Fruit fly (Drosophila melanogaster): ENCODE measurements around the gene sif.
A peak's percentile ranks its signal among the peaks of the same experiment; 100 is the strongest.

Gene sif

dm6 chr3L:5751417-5751739 is 93.7 kb downstream of the sif start:
- TF ChIP-seq CG17801 (GFP tag; optimal IDR thresholded peaks at IDR 0.05; ENCODE audit: partially characterized antibody), result no peak

- peak; percentile 77 for TF ChIP-seq CG17801 (GFP tag; optimal IDR thresholded peaks at IDR 0.05; ENCODE audit: partially characterized antibody)
Observed at dm6 chr3L:5751740-5752579, 94.2 kb downstream of the sif start, which contains the start of gene DnaJ-1. Gene DnaJ-1, minus strand, starts transcription at chr3L:5752189.

dm6 chr3L:5752903-5753604 is 95.3 kb downstream of the sif start, which contains the start of gene Usp47:
Gene Usp47, plus strand, starts transcription at chr3L:5752973.
- TF ChIP-seq CG17801 (GFP tag; optimal IDR thresholded peaks at IDR 0.05; ENCODE audit: partially characterized antibody), result peak; percentile 51

dm6 chr3L:5753605-5754365 is 96.1 kb downstream of the sif start:
- TF ChIP-seq CG17801 (GFP tag; optimal IDR thresholded peaks at IDR 0.05; ENCODE audit: partially characterized antibody), result no peak

dm6 chr3L:5764922-5765843 is 107.5 kb downstream of the sif start, which contains the start of gene CG10576:
Gene CG10576, minus strand, starts transcription at chr3L:5765702.
- TF ChIP-seq CG17801 (GFP tag; optimal IDR thresholded peaks at IDR 0.05; ENCODE audit: partially characterized antibody), result no peak

dm6 chr3L:5765844-5766200 is 108.1 kb downstream of the sif start, which contains the start of gene Txl:
Gene Txl, plus strand, starts transcription at chr3L:5765846.
- no peak for TF ChIP-seq CG17801 (GFP tag; optimal IDR thresholded peaks at IDR 0.05; ENCODE audit: partially characterized antibody)

dm6 chr3L:5768532-5769497 is 111.1 kb downstream of the sif start, which contains the start of the genes Ppat-Dpck and scny:
Gene Ppat-Dpck, minus strand, starts transcription at chr3L:5768794.
Gene scny, plus strand, starts transcription at chr3L:5769002.
- peak; percentile 35 for TF ChIP-seq CG17801 (GFP tag; optimal IDR thresholded peaks at IDR 0.05; ENCODE audit: partially characterized antibody)

dm6 chr3L:5770113-5770798 is 112.5 kb downstream of the sif start:
- peak; percentile 58 for TF ChIP-seq CG17801 (GFP tag; optimal IDR thresholded peaks at IDR 0.05; ENCODE audit: partially characterized antibody)

dm6 chr3L:5770817-5771425 is 113.2 kb downstream of the sif start:
- TF ChIP-seq CG17801 (GFP tag; optimal IDR thresholded peaks at IDR 0.05; ENCODE audit: partially characterized antibody), result peak; percentile 90

dm6 chr3L:5774782-5775181 is 117.1 kb downstream of the sif start:
- TF ChIP-seq CG17801 (GFP tag; optimal IDR thresholded peaks at IDR 0.05; ENCODE audit: partially characterized antibody), result no peak

dm6 chr3L:5777114-5777513 is 119.4 kb downstream of the sif start, which contains the start of gene vito:
Gene vito, minus strand, starts transcription at chr3L:5777333.
- no peak for TF ChIP-seq CG17801 (GFP tag; optimal IDR thresholded peaks at IDR 0.05; ENCODE audit: partially characterized antibody)
